Worm (Caenorhabditis elegans) whole organism, L2 larva: ENCODE results near the gene Y43F8B.20.

Experiments used
- ama-1 ChIP-seq: fragments of 150-350 bp; optimal IDR thresholded peaks from 2 replicates; lab custom pipeline; 2018; ENCODE audit warnings: inconsistent platforms
- crh-2 ChIP-seq: sonication (generic microtip); optimal IDR thresholded peaks from 2 replicates; lab custom pipeline; 2017; ENCODE audit warnings: missing biosample characterization, missing genetic modification characterization
- lin-13 ChIP-seq: fragments of 150-350 bp; optimal IDR thresholded peaks from 2 replicates; lab custom pipeline; 2014; ENCODE audit warnings: missing biosample characterization, missing genetic modification reagents, missing genetic modification characterization
- lin-39 ChIP-seq: fragments of 150-350 bp; optimal IDR thresholded peaks from 2 replicates; lab custom pipeline; 2014; ENCODE audit warnings: missing biosample characterization, missing genetic modification reagents, missing genetic modification characterization
- lsy-2 ChIP-seq, 2 experiments: fragments of 150-350 bp in 1 of 2; sonication (generic microtip) in 1 of 2; optimal IDR thresholded peaks; 2 replicates each; lab custom pipeline; 2014 to 2017; ENCODE audit warnings: missing biosample characterization in 2 of 2, missing genetic modification characterization in 2 of 2
- mdl-1 ChIP-seq, 2 experiments: fragments of 150-350 bp in 1 of 2; sonication (generic microtip) in 1 of 2; optimal IDR thresholded peaks; 2 replicates each; lab custom pipeline; 2017; ENCODE audit warnings: missing biosample characterization in 2 of 2, missing genetic modification characterization in 2 of 2
- nhr-11 ChIP-seq: fragments of 150-350 bp; optimal IDR thresholded peaks from 2 replicates; lab custom pipeline; 2014; ENCODE audit warnings: missing biosample characterization, missing genetic modification characterization
- nhr-21 ChIP-seq: fragments of 150-350 bp; optimal IDR thresholded peaks from 2 replicates; lab custom pipeline; 2014; ENCODE audit warnings: missing biosample characterization, missing genetic modification characterization
- sma-3 ChIP-seq: sonication (generic microtip); optimal IDR thresholded peaks from 2 replicates; lab custom pipeline; 2016; ENCODE audit warnings: missing genetic modification reagents, missing genetic modification characterization, missing compliant biosample characterization
- unc-62 ChIP-seq: fragments of 150-350 bp; optimal IDR thresholded peaks from 2 replicates; lab custom pipeline; 2014; ENCODE audit warnings: missing biosample characterization, missing genetic modification reagents, missing genetic modification characterization
- zag-1 ChIP-seq: fragments of 150-350 bp; optimal IDR thresholded peaks from 2 replicates; lab custom pipeline; 2014; ENCODE audit warnings: missing biosample characterization, missing genetic modification characterization

DNA sequence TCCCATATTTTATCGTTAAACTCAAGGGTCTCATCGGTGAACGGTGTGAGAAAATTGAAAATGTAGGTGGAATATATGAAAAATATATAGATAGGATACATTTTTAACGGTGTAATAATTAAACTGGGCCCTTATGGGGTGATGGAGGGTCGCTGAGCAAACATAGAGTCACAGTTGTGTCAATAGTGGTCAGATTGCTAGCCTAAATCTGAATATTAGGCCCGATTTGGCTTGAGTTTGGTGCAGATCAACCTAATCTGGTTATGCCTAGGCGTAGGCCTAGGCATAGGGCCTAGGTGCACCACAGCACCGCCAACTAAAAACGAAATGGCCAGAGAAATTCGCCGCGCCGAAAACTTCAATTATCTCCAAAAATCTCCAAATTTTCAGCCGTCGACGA is 36.0 kb downstream of the Y43F8B.20 start, which contains the start of gene phy-4:
- TF ChIP-seq ama-1 (lab: Kevin White, UChicago) = no peak
- TF ChIP-seq lsy-2 (tag; optimal IDR thresholded peaks at IDR 0.05; lab: Kevin White, UChicago) = no peak
- TF ChIP-seq unc-62 (GFP tag; lab: Kevin White, UChicago) = no peak
- no peak for TF ChIP-seq lin-13 (GFP tag; lab: Kevin White, UChicago)
- TF ChIP-seq zag-1 (tag; lab: Kevin White, UChicago) = no peak
- TF ChIP-seq nhr-11 = no peak
- TF ChIP-seq lin-39 (tag; lab: Kevin White, UChicago) = no peak
- no peak for TF ChIP-seq sma-3 (GFP tag; lab: Kevin White, UChicago)
- no peak for TF ChIP-seq nhr-21
- no peak for TF ChIP-seq mdl-1 (tag; optimal IDR thresholded peaks at IDR 0.05; lab: Kevin White, UChicago)
- TF ChIP-seq crh-2 (tag; lab: Kevin White, UChicago) = no peak
